Fruit fly (Drosophila melanogaster): ENCODE results near the gene CG11226.

Gene CG11226

DNA sequence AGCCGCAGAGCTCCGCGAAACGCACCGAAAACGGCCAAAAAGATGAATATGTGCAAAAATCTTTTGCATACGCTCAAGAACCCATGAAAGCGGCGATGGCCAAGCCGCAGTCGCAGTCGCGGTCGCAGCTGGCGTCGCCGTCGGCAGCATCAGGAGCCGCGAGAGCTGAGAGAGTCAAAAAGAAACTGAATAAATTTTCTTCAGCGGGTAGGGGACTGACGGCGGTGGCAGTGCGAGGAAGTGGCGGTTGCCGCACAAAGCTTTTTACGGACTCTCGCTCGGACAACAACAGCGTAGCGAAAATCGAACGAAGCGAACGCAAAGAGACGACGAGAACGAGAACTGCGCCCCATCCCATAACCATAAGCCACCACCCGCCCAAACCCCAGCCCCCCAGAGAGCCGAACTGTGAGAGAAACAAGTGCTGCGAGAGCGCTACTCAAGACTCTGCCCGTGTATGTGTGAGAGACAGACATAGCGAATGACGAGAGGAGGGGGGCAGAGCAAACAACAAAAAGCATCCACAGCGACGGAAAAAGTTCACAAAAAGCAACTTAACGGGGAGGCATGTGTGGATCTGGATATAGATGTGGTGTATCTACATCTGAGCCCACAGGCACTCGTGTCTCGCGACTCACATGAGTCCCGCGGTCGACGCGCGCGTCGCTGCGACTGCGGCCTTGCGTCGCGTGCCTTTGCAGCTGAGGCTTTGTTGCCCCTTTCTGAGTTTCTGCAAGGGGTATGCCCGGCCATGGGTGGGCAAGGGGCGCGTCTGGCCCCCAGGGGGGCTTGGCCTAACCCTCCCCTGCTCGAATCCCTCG lies 1.5 kb upstream of the CG11226 start, which contains the start of gene jim (continued):
- TF ChIP-seq PHDP (tag; optimal IDR thresholded peaks at IDR 0.05) = peak; percentile 28
- no peak; the same call in 1 of the 2 replicates for TF ChIP-seq CG11247 (GFP tag; IDR thresholded peaks at IDR 0.05)
- no peak for TF ChIP-seq Sin3A (optimal IDR thresholded peaks at IDR 0.05)
- no peak for TF ChIP-seq YL-1 (GFP tag; optimal IDR thresholded peaks at IDR 0.05)
- peak; percentile 14 for TF ChIP-seq CG11723 (GFP tag; optimal IDR thresholded peaks at IDR 0.05)
- no peak for TF ChIP-seq zen2 (GFP tag; IDR thresholded peaks at IDR 0.05; ENCODE audit: partially characterized antibody)
- no peak for TF ChIP-seq ac (GFP tag; optimal IDR thresholded peaks at IDR 0.05)
- TF ChIP-seq CG32767 (GFP tag; IDR thresholded peaks at IDR 0.05) = peak; percentile 59; the same call in 1 of the 2 replicates
- no peak for TF ChIP-seq nmo (GFP tag; optimal IDR thresholded peaks at IDR 0.05)
- TF ChIP-seq Lpt (GFP tag; optimal IDR thresholded peaks at IDR 0.05) = no peak
- TF ChIP-seq toy (GFP tag; IDR thresholded peaks at IDR 0.05) = no peak
- TF ChIP-seq sd (tag; optimal IDR thresholded peaks at IDR 0.05) = no peak
- TF ChIP-seq pnt (GFP tag; optimal IDR thresholded peaks at IDR 0.05) = no peak
- TF ChIP-seq CG10979 (tag; optimal IDR thresholded peaks at IDR 0.05) = no peak
- TF ChIP-seq CG13296 (GFP tag; optimal IDR thresholded peaks at IDR 0.05) = no peak
- peak; percentile 25 for TF ChIP-seq Jarid2 (GFP tag; optimal IDR thresholded peaks at IDR 0.05)
- TF ChIP-seq salm (tag; optimal IDR thresholded peaks at IDR 0.05) = no peak
- peak; percentile 53; the same call in 2 of the 4 replicates for TF ChIP-seq Dll (GFP tag; IDR thresholded peaks at IDR 0.05; ENCODE audit: partially characterized antibody)
- TF ChIP-seq ERR (GFP tag; optimal IDR thresholded peaks at IDR 0.05) = peak; percentile 0
- peak; percentile 36 for TF ChIP-seq nerfin-1 (tag; optimal IDR thresholded peaks at IDR 0.05)
- TF ChIP-seq Scr (GFP tag; IDR thresholded peaks at IDR 0.05; ENCODE audit: partially characterized antibody) = no peak
- no peak for TF ChIP-seq CG30431 (GFP tag; optimal IDR thresholded peaks at IDR 0.05)
- peak; percentile 45; the same call in 1 of the 2 replicates for TF ChIP-seq NFAT (GFP tag; IDR thresholded peaks at IDR 0.05)
- peak; percentile 57 for TF ChIP-seq CG6854 (GFP tag; optimal IDR thresholded peaks at IDR 0.05)
- no peak for TF ChIP-seq bab2 (GFP tag; optimal IDR thresholded peaks at IDR 0.05)
- no peak for TF ChIP-seq fd96Cb (tag; optimal IDR thresholded peaks at IDR 0.05)
- no peak for TF ChIP-seq Awh (GFP tag; IDR thresholded peaks at IDR 0.05)
- TF ChIP-seq cg (GFP tag; optimal IDR thresholded peaks at IDR 0.05) = peak; percentile 88
- peak; percentile 9 for TF ChIP-seq psq (GFP tag; optimal IDR thresholded peaks at IDR 0.05)
- no peak for TF ChIP-seq HLH54F (GFP tag; optimal IDR thresholded peaks at IDR 0.05)
- no peak for TF ChIP-seq CG9797 (GFP tag; optimal IDR thresholded peaks at IDR 0.05)
- no peak for TF ChIP-seq Fer2 (tag; optimal IDR thresholded peaks at IDR 0.05)
- no peak for TF ChIP-seq ro (GFP tag; IDR thresholded peaks at IDR 0.05)
- TF ChIP-seq Rx (GFP tag; IDR thresholded peaks at IDR 0.05) = no peak
- peak; percentile 98 for TF ChIP-seq Adf1 (GFP tag; IDR thresholded peaks at IDR 0.05)
- peak; percentile 5; the same call in 1 of the 2 replicates for TF ChIP-seq CG9932 (GFP tag; IDR thresholded peaks at IDR 0.05)
- no peak for TF ChIP-seq CG17568 (GFP tag; optimal IDR thresholded peaks at IDR 0.05)
- peak; percentile 79 for TF ChIP-seq CG10543 (GFP tag; optimal IDR thresholded peaks at IDR 0.05)
- TF ChIP-seq Hr3 (GFP tag; optimal IDR thresholded peaks at IDR 0.05) = no peak
- no peak for TF ChIP-seq CG12391 (tag; optimal IDR thresholded peaks at IDR 0.05)
- no peak for TF ChIP-seq klu (GFP tag; IDR thresholded peaks at IDR 0.05)
- peak; percentile 1 for TF ChIP-seq HHEX (GFP tag; optimal IDR thresholded peaks at IDR 0.05)
- TF ChIP-seq rib (GFP tag; IDR thresholded peaks at IDR 0.05) = peak; percentile 95
- no peak for TF ChIP-seq Chrac-16 (GFP tag; optimal IDR thresholded peaks at IDR 0.05)
- peak; percentile 25 for TF ChIP-seq CG15514 (GFP tag; optimal IDR thresholded peaks at IDR 0.05)
- TF ChIP-seq CG13424 (tag; optimal IDR thresholded peaks at IDR 0.05) = no peak
- peak; percentile 77 for TF ChIP-seq Med (GFP tag)
- no peak for TF ChIP-seq CkIIα-i1 (GFP tag; IDR thresholded peaks at IDR 0.05)
- TF ChIP-seq Doc2 (GFP tag; IDR thresholded peaks at IDR 0.05) = no peak
- TF ChIP-seq CG10366 (GFP tag; IDR thresholded peaks at IDR 0.05) = no peak

All from whole organism, embryonic.